Worm (Caenorhabditis elegans): ENCODE results near the gene W06E11.1.

DNA sequence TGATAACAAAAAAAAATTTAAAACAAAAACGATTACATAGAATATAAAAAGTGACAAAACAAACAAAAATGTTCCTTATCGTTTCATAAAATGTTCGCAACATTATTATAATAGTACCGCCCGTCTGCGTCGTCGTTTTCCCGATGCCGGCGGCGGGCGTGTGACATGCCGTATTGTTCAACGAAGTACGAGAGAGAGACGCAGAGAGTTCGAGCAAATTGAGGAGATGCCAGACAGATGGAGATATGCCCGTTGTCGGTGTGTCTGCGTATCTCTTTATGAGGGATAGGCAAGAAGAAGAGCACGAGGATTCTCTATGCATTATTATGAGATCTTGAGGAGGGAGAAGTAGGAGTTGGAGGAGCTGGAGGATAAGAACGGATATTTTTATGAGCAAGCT lies 18.1 kb upstream of the W06E11.1 start:
- TF ChIP-seq chd-7 (tag; optimal IDR thresholded peaks at IDR 0.05): peak; percentile 73
- no peak for TF ChIP-seq T26A5.8 (tag; optimal IDR thresholded peaks at IDR 0.05)
- TF ChIP-seq mes-4 (tag; optimal IDR thresholded peaks at IDR 0.05): no peak
- TF ChIP-seq sea-2 (GFP tag; IDR thresholded peaks at IDR 0.05): no peak
- TF ChIP-seq ztf-3 (GFP tag; optimal IDR thresholded peaks at IDR 0.05): no peak
- no peak for TF ChIP-seq die-1 (tag; optimal IDR thresholded peaks at IDR 0.05)

Data from whole organism, young adult.